Worm (Caenorhabditis elegans) whole organism, midembryonic: Measurements from ENCODE around the gene F41G3.5.

Experiments
- T22C8.4 ChIP-seq: fragments of 200-800 bp; sonication (Bioruptor generic); IDR thresholded peaks from 2 replicates; pipeline ENCODE4 v1.3.6; 2022; ENCODE audit warnings: missing genetic modification characterization, missing compliant biosample characterization
- cog-1 ChIP-seq: sonication (generic microtip); optimal IDR thresholded peaks from 2 replicates; lab custom pipeline; 2016; ENCODE audit warnings: missing genetic modification characterization, missing compliant biosample characterization
- flt-1 ChIP-seq: fragments of 200-800 bp; sonication (Bioruptor generic); IDR thresholded peaks from 2 replicates; pipeline ENCODE4 v1.3.6; 2022; ENCODE audit warnings: missing genetic modification characterization, missing compliant biosample characterization
- klf-2 ChIP-seq: fragments of 200-800 bp; sonication (Bioruptor generic); conservative IDR thresholded peaks from 2 replicates; pipeline ENCODE4 v1.3.6; 2022; ENCODE audit warnings: missing genetic modification reagents, missing genetic modification characterization, missing compliant biosample characterization
- med-1 ChIP-seq: sonication (generic microtip); optimal IDR thresholded peaks from 2 replicates; lab custom pipeline; 2017; ENCODE audit warnings: missing genetic modification characterization, mild to moderate bottlenecking, missing compliant biosample characterization, antibody characterized with exemption, missing genetic modification reagents; ENCODE audit not compliant: insufficient read depth
- ref-1 ChIP-seq: fragments of 200-800 bp; sonication (Bioruptor generic); conservative IDR thresholded peaks from 2 replicates; pipeline ENCODE4 v1.3.6; 2022; ENCODE audit warnings: missing genetic modification reagents, missing genetic modification characterization, missing compliant biosample characterization
- tab-1 ChIP-seq: fragments of 200-800 bp; sonication (Bioruptor generic); IDR thresholded peaks from 2 replicates; pipeline ENCODE4 v1.3.6; 2022; ENCODE audit warnings: missing genetic modification characterization, missing compliant biosample characterization
- ztf-29 ChIP-seq: fragments of 200-800 bp; sonication (Bioruptor generic); IDR thresholded peaks from 2 replicates; pipeline ENCODE4 v1.3.6; 2022; ENCODE audit warnings: missing genetic modification reagents, missing genetic modification characterization, missing compliant biosample characterization

- TF ChIP-seq ztf-29 (GFP tag; lab: Robert Waterston, UW): no peak
- no peak for TF ChIP-seq ref-1 (GFP tag; lab: Robert Waterston, UW)
- TF ChIP-seq flt-1: no peak
- TF ChIP-seq tab-1 (GFP tag; lab: Robert Waterston, UW): no peak
- peak; percentile 6 for TF ChIP-seq med-1 (GFP tag; lab: Kevin White, UChicago)
- no peak for TF ChIP-seq klf-2 (GFP tag; lab: Robert Waterston, UW)
- TF ChIP-seq cog-1 (tag; lab: Kevin White, UChicago): no peak
- no peak for TF ChIP-seq T22C8.4 (GFP tag; lab: Robert Waterston, UW)
Observed at ce11 chrII:6776418-6777034, 30.0 kb downstream of the F41G3.5 start, which contains the start of gene ssup-72.
